Worm (Caenorhabditis elegans): ENCODE measurements around the gene alh-8.

Gene alh-8

DNA sequence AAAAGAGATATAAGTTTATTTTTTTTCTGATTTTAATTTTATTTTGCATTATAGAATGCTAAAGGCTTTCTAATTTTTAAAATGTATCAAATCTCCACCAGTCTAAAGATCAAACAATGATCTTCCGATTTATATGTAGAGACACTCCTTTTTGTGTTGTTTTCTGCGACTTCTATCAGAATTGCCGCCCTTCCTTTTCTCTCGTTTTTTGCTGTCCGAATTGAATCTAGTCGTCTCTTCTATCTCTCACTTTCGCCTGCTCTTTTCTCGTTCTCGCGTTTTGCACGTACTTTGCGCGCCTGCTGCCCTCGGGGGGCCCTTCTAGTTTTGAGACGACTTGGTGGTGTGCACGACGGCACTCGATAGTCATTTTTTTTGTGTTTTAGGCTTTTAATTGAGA is 4.5 kb upstream of the alh-8 start (continued):
- no peak for TF ChIP-seq dmd-4 (tag; optimal IDR thresholded peaks at IDR 0.05)
- no peak for TF ChIP-seq ceh-82 (tag; optimal IDR thresholded peaks at IDR 0.05)
- no peak for TF ChIP-seq nhr-11 (tag; optimal IDR thresholded peaks at IDR 0.05)
- TF ChIP-seq aly-2 (tag; optimal IDR thresholded peaks at IDR 0.05) = no peak
- TF ChIP-seq ztf-4 (tag; optimal IDR thresholded peaks at IDR 0.05) = no peak
- no peak for TF ChIP-seq unc-62 (GFP tag; optimal IDR thresholded peaks at IDR 0.05)
- peak; percentile 4 to 13 for TF ChIP-seq mdl-1 (tag; optimal IDR thresholded peaks at IDR 0.05)
- no peak for TF ChIP-seq nhr-12 (tag; optimal IDR thresholded peaks at IDR 0.05)
- peak; percentile 48 for TF ChIP-seq sma-9 (GFP tag; optimal IDR thresholded peaks at IDR 0.05)
- no peak for TF ChIP-seq sma-9 (tag; optimal IDR thresholded peaks at IDR 0.05)
- no peak for TF ChIP-seq nhr-237 (tag; optimal IDR thresholded peaks at IDR 0.05)
- no peak for TF ChIP-seq peb-1 (tag; optimal IDR thresholded peaks at IDR 0.05)
- TF ChIP-seq sem-4 (tag; optimal IDR thresholded peaks at IDR 0.05) = peak; percentile 65
- TF ChIP-seq nhr-21 (tag; optimal IDR thresholded peaks at IDR 0.05) = no peak
- peak; percentile 10 for TF ChIP-seq fos-1 (tag; optimal IDR thresholded peaks at IDR 0.05)

- TF ChIP-seq elt-3 (tag; optimal IDR thresholded peaks at IDR 0.05) = no peak
- no peak for TF ChIP-seq lin-11 (tag; optimal IDR thresholded peaks at IDR 0.05)
- TF ChIP-seq snpc-4 (tag; optimal IDR thresholded peaks at IDR 0.05) = no peak
- TF ChIP-seq alr-1 (tag; optimal IDR thresholded peaks at IDR 0.05) = no peak
- no peak for TF ChIP-seq nhr-6 (tag; optimal IDR thresholded peaks at IDR 0.05)
- TF ChIP-seq R02D3.7 (tag; optimal IDR thresholded peaks at IDR 0.05) = no peak
Observed at ce11 chrII:11725615-11726014, 3.2 kb upstream of the alh-8 start.

DNA sequence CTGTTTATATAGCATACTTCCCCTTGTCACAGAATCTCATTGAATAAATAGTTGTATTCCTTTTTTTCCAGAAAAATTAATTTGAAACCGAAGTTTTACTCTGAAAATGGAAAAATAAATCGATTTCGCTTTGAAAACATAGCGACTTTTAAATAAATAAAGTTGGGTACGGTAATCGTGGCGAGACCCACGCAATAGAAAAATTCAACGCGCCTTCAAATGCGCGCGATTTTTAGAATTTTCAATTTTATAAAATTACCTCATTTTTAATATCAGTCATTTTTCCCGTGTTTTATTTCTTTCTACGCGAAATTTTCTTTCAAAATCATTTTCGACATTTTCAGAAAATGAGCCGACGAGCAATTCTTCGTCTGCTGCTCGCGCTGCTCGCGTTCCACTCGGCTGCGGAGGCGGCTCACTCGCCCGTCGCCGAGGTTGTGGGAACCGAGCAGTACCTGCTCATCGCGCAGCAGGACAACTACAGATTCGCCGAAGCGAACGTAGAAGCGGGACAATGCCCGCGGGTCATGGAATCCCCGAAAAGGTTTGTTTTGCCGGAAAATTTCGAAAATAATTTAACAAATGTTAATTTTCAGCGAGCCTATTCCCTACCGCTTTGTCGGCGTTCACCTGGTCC is 2.3 kb upstream of the alh-8 start, which contains the start of gene F13D12.5:
Gene F13D12.5, plus strand, starts transcription at position 345 of the 637 bp plus-strand sequence.
- TF ChIP-seq mbf-1 (tag; optimal IDR thresholded peaks at IDR 0.05) (no peak), ztf-4 (tag; optimal IDR thresholded peaks at IDR 0.05) (peak; percentile 38)

ce11 chrII:11727438-11727837 is 1.4 kb upstream of the alh-8 start:
- no peak for TF ChIP-seq skn-1 (tag; optimal IDR thresholded peaks at IDR 0.05)
- TF ChIP-seq elt-1 (tag; optimal IDR thresholded peaks at IDR 0.05) = no peak
- TF ChIP-seq Y55F3AM.14 (GFP tag; optimal IDR thresholded peaks at IDR 0.05) = no peak
- TF ChIP-seq sma-9 (GFP tag; optimal IDR thresholded peaks at IDR 0.05) = no peak
- no peak for TF ChIP-seq sma-9 (tag; optimal IDR thresholded peaks at IDR 0.05)
- no peak for TF ChIP-seq aly-2 (tag; optimal IDR thresholded peaks at IDR 0.05)
- no peak for TF ChIP-seq nhr-12 (tag; optimal IDR thresholded peaks at IDR 0.05)
- TF ChIP-seq unc-39 (tag; optimal IDR thresholded peaks at IDR 0.05) = no peak
- TF ChIP-seq crh-2 (tag; optimal IDR thresholded peaks at IDR 0.05) = no peak

DNA sequence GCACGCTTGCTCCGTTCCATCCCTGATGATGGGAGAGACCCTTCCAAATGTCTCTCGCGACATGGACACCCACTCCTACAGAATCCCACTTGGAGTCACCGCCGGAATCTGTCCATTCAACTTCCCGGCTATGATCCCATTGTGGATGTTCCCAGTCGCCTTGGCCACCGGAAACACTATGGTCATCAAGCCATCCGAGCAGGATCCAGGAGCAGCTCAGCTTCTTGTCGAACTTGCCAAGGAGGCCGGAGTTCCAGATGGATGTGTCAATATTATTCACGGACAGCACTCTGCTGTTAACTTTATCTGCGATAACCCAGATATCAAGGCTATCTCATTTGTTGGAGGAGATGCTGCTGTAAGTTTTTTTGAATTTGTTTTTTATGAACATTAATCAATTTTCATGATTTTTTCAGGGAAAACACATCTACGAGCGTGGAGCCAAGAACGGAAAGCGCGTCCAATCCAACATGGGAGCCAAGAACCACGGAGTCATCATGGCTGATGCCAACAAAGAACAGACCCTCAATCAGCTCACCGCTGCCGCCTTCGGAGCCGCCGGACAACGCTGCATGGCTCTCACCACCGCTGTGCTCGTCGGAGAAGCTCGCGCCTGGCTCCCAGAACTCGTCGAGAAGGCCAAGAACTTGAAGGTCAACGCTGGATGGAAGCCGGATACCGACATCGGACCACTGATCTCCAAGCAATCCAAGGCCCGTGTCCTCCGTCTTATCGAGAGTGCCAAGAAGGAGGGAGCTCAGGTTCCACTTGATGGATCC is 1.1 kb downstream of the alh-8 start:
- no peak for TF ChIP-seq ztf-1 (GFP tag; conservative IDR thresholded peaks at IDR 0.05)
- peak; percentile 23 for TF ChIP-seq ama-1 (optimal IDR thresholded peaks at IDR 0.05)
- no peak for TF ChIP-seq lin-13 (GFP tag; optimal IDR thresholded peaks at IDR 0.05)
- no peak for TF ChIP-seq nhr-11 (tag; optimal IDR thresholded peaks at IDR 0.05)

DNA sequence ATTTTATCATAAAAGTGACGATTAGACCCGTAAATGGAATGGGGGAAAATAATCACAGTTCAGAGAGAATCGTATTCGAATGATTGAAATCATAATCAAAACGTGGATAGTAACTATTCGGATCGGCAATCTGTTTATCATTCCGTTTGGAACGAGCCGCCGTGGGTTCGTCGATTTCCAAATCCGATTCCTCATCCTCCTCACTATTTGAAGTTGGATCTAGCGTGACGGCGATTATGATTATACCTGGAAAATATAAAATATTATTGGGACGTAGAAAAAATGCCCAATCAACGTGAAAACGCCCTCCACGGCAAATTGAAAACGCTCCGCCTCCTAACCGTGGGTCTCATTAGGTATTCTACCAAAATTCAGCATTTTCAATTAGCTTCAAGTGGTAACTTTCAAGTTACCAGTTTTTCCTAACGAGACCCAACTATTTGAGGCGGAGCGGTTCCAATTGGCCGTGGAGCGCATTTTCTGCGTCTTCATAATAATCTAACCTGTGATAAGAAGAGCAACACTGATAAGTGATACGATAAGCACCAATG is 2.4 kb downstream of the alh-8 start:
- TF ChIP-seq gmeb-1 (tag; optimal IDR thresholded peaks at IDR 0.05) (no peak), nhr-21 (tag; optimal IDR thresholded peaks at IDR 0.05) (peak; percentile 1), nhr-6 (tag; optimal IDR thresholded peaks at IDR 0.05) (no peak), crh-2 (tag; optimal IDR thresholded peaks at IDR 0.05) (peak; percentile 46), lin-11 (tag; optimal IDR thresholded peaks at IDR 0.05) (no peak), F13H6.1 (tag; optimal IDR thresholded peaks at IDR 0.05) (peak; percentile 26), peb-1 (tag; optimal IDR thresholded peaks at IDR 0.05) (no peak), nhr-129 (tag; optimal IDR thresholded peaks at IDR 0.05) (peak; percentile 52), lin-13 (GFP tag; optimal IDR thresholded peaks at IDR 0.05) (peak; percentile 49), nhr-10 (tag; optimal IDR thresholded peaks at IDR 0.05) (no peak), skn-1 (tag; optimal IDR thresholded peaks at IDR 0.05) (no peak), unc-55 (GFP tag; optimal IDR thresholded peaks at IDR 0.05) (no peak), ztf-1 (GFP tag; conservative IDR thresholded peaks at IDR 0.05) (no peak), lsy-2 (tag; optimal IDR thresholded peaks at IDR 0.05) (peak in 1 of 2 experiments; percentile 16), egl-27 (tag; optimal IDR thresholded peaks at IDR 0.05) (no peak), mbf-1 (tag; optimal IDR thresholded peaks at IDR 0.05) (no peak), sma-3 (GFP tag; optimal IDR thresholded peaks at IDR 0.05) (peak; percentile 7)

All from whole organism, L2 larva.